Fruit fly (Drosophila melanogaster) Kc167 (cell line): ENCODE measurements around the gene CG34325.

ENCODE experiments used
- Myc ChIP-seq: fragments of >200 bp; optimal IDR thresholded peaks from 2 replicates; lab custom pipeline; 2017; ENCODE audit warnings: missing external identifiers
- Sin3A ChIP-seq: fragments of >200 bp; optimal IDR thresholded peaks from 2 replicates; lab custom pipeline; 2018; ENCODE audit warnings: missing external identifiers
- h ChIP-seq: fragments of >200 bp; optimal IDR thresholded peaks from 3 replicates; lab custom pipeline; 2018; ENCODE audit warnings: missing external identifiers
- insv ChIP-seq: fragments of >200 bp; optimal IDR thresholded peaks from 3 replicates; lab custom pipeline; 2018; ENCODE audit warnings: missing external identifiers
- psq ChIP-seq: fragments of >200 bp; optimal IDR thresholded peaks from 2 replicates; lab custom pipeline; 2017; ENCODE audit warnings: missing external identifiers
- ttk ChIP-seq: sonication (Bioruptor generic); optimal IDR thresholded peaks from 2 replicates; lab custom pipeline; 2017; ENCODE audit warnings: missing external identifiers

Gene CG34325

DNA sequence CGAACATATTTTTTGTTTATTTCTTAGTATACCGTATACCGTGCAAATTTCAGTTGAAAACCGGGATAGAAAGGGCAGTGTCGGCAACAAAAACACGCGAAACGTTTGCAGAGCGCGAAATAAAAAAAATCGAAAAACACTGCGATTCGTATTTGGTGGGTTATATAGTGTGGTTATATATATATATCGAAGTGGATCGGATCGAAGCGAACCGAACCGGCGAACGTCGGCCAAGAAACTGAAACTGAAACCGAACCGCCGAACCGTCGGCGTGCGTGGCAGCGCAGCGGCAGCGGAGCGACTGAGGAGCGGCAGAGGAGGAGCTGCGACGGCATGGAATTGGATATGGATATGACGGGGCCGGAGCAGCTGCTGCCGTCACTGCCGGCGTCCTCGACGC is at the start of gene CG34325, which contains the start of gene CG32572:
Gene CG34325, minus strand, starts transcription at position 244 of the 400 bp plus-strand sequence.
Gene CG32572, plus strand, starts transcription at position 16 of the 400 bp plus-strand sequence.
- no peak for TF ChIP-seq ttk (lab: Kevin White, UChicago)
- no peak for TF ChIP-seq h
- TF ChIP-seq Sin3A (lab: Kevin White, UChicago) = no peak
- no peak for TF ChIP-seq psq
- no peak for TF ChIP-seq Myc (lab: Kevin White, UChicago)
- no peak for TF ChIP-seq insv (lab: Kevin White, UChicago)

DNA sequence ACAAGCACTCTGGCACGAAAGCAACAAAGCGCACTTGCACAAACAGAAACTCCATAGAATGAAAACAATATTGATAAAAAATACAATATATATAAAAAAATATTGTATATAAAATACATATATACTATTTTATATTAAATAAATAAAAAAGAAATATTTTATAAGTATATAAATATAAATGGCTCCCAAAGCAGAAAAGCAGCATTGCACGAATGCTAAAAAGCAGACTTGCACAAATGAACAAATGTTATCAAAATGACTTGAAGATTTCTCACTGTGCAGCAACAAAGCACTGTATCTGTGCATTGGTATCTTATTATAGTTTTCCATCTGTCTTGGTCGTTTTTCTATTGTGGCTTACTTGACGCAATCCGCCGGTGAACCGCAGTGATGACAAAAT is 47.6 kb upstream of the CG34325 start:
- TF ChIP-seq Myc (lab: Kevin White, UChicago) (no peak), ttk (lab: Kevin White, UChicago) (no peak), Sin3A (lab: Kevin White, UChicago) (no peak), insv (lab: Kevin White, UChicago) (no peak), h (no peak)

DNA sequence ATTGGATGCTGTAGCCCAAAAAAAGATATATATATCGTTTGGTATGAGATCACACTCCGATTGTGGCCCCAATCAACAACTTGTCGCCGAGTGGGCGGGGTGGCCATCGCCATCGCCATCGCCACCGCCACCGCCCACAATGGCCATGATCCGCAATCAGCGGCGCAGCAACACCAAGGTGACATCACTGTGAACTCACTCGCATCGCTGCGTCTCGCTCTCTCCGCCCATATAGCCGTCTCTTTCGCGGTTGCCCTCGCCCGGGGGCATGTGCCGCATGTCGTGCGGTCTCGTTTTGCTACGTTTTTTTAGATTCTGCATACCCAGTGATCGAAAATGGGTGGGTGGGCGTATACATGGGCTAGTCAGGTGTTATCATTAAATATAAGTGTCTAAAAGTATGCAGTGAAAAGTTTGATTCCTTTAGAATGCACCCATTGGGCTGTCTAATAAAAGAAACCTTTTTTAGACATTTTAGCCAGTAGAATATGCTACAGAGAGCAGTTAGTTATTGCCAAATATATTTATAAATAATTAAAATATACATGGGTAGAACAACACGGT is 45.7 kb upstream of the CG34325 start:
- TF ChIP-seq ttk (lab: Kevin White, UChicago) = no peak
- no peak for TF ChIP-seq Myc (lab: Kevin White, UChicago)
- no peak for TF ChIP-seq psq
- TF ChIP-seq h = no peak
- TF ChIP-seq Sin3A (lab: Kevin White, UChicago) = no peak

DNA sequence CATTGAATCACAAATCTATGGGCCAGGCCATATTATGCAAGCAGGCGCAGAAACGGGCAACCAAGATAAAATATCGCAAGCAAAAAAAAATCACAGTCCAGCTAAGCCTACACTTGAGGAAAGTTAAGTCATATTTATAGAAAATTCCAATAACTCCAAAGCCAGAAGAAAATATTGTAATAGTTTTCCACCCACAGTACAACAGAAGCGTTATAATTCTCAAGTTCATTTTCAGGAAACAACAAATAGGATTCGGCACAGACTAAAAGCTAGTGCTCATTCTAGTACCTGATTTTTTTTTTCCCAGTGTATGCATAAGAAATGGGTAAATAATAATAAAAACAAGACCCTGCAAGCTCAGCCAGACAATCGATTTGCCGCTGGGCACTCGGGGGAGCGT is 44.6 kb upstream of the CG34325 start:
- TF ChIP-seq insv (lab: Kevin White, UChicago) = no peak
- no peak for TF ChIP-seq Sin3A (lab: Kevin White, UChicago)
- TF ChIP-seq Myc (lab: Kevin White, UChicago) = no peak
- no peak for TF ChIP-seq h
- TF ChIP-seq ttk (lab: Kevin White, UChicago) = no peak
- TF ChIP-seq psq = no peak

DNA sequence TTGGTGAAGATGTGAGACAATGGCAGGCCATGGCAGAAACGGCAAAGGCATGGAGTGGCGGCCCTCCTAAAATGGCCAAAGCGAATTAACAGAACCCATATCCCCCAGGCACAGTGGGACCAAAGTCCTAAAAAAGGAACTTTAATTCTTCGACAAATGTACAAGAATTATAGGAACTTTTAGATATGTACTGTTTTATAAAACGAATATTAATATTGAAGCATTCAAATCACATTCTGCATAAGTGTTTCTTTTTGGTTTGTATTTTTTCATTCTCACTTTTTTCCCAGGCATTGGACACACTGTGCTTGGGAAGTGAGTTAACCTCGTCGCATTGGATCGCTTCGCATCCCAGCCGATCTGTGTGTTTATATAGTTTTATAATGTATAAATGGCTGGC is 43.7 kb upstream of the CG34325 start:
- TF ChIP-seq psq (no peak), insv (lab: Kevin White, UChicago) (no peak), Myc (lab: Kevin White, UChicago) (no peak), h (no peak), ttk (lab: Kevin White, UChicago) (no peak), Sin3A (lab: Kevin White, UChicago) (no peak)

DNA sequence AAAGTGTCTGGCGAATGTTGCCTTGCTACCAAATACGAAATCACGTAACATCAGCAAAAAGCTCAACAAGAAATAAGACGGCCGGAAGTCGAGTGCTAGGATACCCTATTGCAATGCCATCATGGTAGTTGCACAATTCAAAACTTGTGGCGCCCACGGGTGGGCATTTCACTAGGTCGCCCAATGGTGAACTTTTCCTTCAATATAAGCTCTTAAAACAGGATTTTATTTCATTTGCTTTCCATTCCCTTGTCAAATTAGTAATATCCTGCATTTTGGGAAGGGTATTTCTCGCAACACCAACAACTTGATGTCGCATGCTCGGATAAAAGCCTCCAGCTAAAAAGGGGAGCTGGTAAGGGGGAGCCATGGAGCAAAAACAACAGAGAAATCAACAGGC is 40.3 kb upstream of the CG34325 start:
- TF ChIP-seq insv (lab: Kevin White, UChicago) = no peak
- TF ChIP-seq Myc (lab: Kevin White, UChicago) = no peak
- TF ChIP-seq psq = no peak
- no peak for TF ChIP-seq h
- TF ChIP-seq Sin3A (lab: Kevin White, UChicago) = no peak
- no peak for TF ChIP-seq ttk (lab: Kevin White, UChicago)

DNA sequence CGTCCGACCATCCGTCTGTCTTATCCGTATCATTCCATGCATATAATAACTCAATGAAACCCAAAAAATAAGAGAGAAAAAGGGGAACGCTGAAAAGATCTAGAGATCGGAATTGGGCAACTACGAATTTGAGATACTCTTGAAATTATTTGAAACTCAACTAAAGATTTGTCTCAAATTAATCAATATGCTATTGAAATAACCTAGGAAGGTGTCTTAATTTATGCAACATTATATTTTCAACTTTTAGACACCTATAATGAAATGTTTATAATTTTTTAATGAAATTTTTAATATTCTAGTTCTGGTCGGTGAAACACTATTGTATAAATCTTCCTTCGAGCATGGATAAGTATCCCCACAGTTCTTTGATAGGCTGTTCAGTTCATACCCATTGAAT is 39.3 kb upstream of the CG34325 start:
- TF ChIP-seq ttk (lab: Kevin White, UChicago) (no peak), psq (no peak), h (no peak), Myc (lab: Kevin White, UChicago) (no peak), Sin3A (lab: Kevin White, UChicago) (no peak), insv (lab: Kevin White, UChicago) (no peak)

DNA sequence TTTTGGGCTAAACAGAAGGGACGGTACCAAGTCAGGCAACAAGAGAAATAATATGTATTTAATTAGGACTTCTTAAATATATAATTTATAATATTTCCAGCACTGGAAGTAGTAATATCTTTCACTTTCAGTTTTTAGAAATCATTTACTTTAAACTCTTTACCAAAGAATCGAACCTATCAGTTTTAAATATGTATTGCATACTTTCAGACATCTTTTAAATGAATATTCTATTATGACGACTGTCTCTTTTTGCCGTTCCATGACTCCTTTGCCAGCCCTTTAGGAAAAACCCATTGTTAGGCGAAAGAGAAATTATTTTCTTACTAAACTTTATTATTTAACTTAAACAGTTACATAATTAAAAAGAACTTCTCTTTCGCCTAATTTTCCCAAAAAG is 36.4 kb upstream of the CG34325 start:
- TF ChIP-seq Myc (lab: Kevin White, UChicago) = no peak
- TF ChIP-seq psq = no peak
- no peak for TF ChIP-seq ttk (lab: Kevin White, UChicago)
- no peak for TF ChIP-seq Sin3A (lab: Kevin White, UChicago)
- no peak for TF ChIP-seq insv (lab: Kevin White, UChicago)
- TF ChIP-seq h = no peak

DNA sequence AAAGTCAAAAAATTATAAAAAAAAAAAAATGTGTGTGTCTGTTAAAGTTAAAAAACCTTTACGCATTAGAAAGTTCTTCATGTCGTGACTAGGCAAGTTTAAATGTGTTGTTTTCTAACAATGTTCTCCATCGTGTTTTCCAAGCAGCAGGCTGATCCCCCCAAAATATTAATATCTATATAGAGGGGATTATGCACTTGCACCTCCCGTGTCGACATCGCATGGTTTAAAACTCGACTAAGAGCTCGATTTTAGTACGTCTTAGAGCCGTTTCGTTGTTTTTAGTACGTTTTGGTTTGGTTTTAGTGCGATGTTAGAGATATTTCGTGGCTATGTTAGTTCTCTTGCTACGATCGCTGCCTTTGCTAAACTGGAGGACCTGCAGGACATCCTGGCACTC is 31.9 kb upstream of the CG34325 start:
- TF ChIP-seq insv (lab: Kevin White, UChicago) = no peak
- TF ChIP-seq Sin3A (lab: Kevin White, UChicago) = no peak
- TF ChIP-seq ttk (lab: Kevin White, UChicago) = no peak
- no peak for TF ChIP-seq psq
- no peak for TF ChIP-seq h
- TF ChIP-seq Myc (lab: Kevin White, UChicago) = no peak

DNA sequence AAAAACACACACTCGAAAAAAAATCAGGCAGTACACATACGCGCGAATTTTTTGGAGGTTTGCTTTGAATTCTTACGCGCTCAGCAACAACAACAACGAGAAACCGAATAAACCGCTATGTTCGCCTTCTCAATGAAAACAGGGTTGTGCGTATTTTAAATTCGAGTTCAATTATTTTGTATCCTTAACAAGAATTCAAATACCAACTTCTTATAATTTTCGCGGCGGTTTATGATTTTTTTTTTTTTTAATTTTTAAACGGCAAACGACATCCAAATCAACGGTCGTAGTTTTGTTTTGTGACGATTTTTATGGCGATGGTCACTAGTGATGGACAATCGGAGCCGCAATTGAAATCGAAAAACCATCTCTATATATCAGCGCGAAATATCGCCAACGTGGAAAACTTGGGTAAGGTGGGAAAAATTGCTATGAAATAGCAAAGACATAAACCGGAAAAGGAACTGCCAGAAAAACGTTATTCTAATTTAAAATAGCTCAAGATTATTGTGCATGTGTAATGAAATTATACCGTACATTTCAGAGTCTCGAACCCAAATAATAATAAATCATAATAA is 30.5 kb upstream of the CG34325 start, which contains the start of gene goe:
Gene goe, minus strand, starts transcription at position 332 of the 578 bp plus-strand sequence.
- TF ChIP-seq ttk (lab: Kevin White, UChicago) = no peak
- TF ChIP-seq insv (lab: Kevin White, UChicago) = no peak
- TF ChIP-seq h = no peak
- no peak for TF ChIP-seq Sin3A (lab: Kevin White, UChicago)
- no peak for TF ChIP-seq Myc (lab: Kevin White, UChicago)
- no peak for TF ChIP-seq psq

DNA sequence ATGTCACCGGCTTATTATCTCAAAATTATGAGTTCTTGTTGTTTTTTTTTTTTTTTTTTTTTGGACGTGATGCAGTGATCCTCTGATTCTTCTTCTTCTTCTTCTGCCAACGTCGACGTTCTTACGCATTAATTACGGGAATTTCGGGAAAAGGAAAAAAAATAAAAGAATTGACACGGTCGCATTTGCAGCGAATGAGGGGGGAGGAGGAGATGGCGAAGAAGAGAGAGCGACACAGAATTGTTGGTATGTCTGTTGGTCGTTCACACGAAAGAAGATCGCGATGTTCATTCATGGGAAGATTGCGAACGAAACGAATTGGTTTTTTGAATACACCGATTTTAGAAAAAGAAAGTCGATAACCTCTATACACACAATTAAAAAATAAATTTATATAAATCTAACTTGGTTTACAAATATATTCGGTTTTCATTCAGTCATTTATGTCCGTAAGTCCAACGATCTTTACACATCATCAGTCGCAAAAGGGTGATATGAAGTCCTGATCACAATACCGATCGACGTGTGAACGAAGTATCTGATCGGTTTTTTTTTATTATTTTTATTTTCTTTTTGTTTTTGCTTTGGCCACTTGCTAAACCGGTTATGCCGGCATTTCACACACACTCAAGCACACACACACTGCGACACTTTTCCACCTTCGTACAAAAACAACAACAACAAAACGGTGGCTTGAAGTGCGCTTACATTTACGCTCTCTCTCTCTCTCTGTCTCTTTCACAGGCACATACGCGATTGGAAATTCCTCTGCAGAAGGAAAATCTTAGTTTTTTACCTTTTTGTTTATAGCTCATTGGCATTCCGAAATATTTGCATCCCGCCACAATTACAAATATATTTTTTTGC is 29.7 kb upstream of the CG34325 start:
- no peak for TF ChIP-seq Myc (lab: Kevin White, UChicago)
- TF ChIP-seq Sin3A (lab: Kevin White, UChicago) = no peak
- TF ChIP-seq psq = no peak
- no peak for TF ChIP-seq ttk (lab: Kevin White, UChicago)
- TF ChIP-seq h = no peak
- no peak for TF ChIP-seq insv (lab: Kevin White, UChicago)

DNA sequence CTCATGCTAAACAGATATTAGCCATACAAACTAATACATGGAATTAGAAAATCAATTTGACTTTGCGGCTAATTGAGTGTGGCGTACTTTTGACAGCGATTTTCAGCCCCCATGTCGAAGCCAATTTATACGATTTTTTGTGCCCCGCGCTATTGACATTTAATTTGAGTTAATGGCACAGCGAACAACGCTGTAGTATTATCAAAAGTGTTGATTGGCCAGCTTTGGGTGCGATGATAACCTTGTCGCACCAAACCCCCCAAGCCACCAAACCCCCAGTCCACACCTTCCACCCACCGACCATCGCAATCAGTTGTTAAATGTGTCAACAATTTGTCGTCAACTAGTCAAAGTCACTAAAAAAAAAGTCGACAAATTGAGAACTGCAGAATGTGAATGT is 28.1 kb upstream of the CG34325 start:
- TF ChIP-seq insv (lab: Kevin White, UChicago) = no peak
- TF ChIP-seq Myc (lab: Kevin White, UChicago) = no peak
- TF ChIP-seq ttk (lab: Kevin White, UChicago) = no peak
- TF ChIP-seq Sin3A (lab: Kevin White, UChicago) = no peak
- TF ChIP-seq psq = no peak
- TF ChIP-seq h = no peak
